Worm (Caenorhabditis elegans): ENCODE measurements around the gene F26F4.9.

ce11 chrIII:4951210-4951609, 38.9 kb upstream of the F26F4.9 start:
- TF ChIP-seq flt-1 (GFP tag; IDR thresholded peaks at IDR 0.05): no peak
- TF ChIP-seq tab-1 (GFP tag; IDR thresholded peaks at IDR 0.05): no peak
- TF ChIP-seq ztf-23 (GFP tag; IDR thresholded peaks at IDR 0.05): no peak
- no peak for TF ChIP-seq med-1 (GFP tag; optimal IDR thresholded peaks at IDR 0.05; ENCODE audit: insufficient read depth)
